1 fruit fly cellular context compared by ENCODE assay signal in genomic region chr2L:8762833-8763232, dm6.
A peak's percentile ranks its signal among the peaks of the same experiment; 100 is the strongest.
TF ChIP-seq lines count a peak whose summit lies in the region.

No protein-coding gene starts in this region.

TF ChIP-seq in whole organism, embryonic, 481 proteins besides CTCF, POLR2A, EP300 and RAD21 (continued from another document):
- TF ChIP-seq CG11504 (tag; optimal IDR thresholded peaks at IDR 0.05; lab: Kevin White, UChicago) (peak; percentile 20), slou (GFP tag; optimal IDR thresholded peaks at IDR 0.05; lab: Kevin White, UChicago) (no peak), Blimp-1 (GFP tag; optimal IDR thresholded peaks at IDR 0.05; lab: Kevin White, UChicago) (peak; percentile 29), CG31441 (GFP tag; IDR thresholded peaks at IDR 0.05; lab: Robert Waterston, UW) (peak; percentile 32; the same call in 1 of the 2 replicates), crol (GFP tag; IDR thresholded peaks at IDR 0.05; lab: Robert Waterston, UW) (0 out of 2 replicates have a peak, but pooled peaks have one; percentile 3)
